Worm (Caenorhabditis elegans): ENCODE data around the gene C16C8.19.
"Not testable (repeated sequence)": the region's sequence is repeated elsewhere in the genome, so short reads cannot be mapped to it uniquely, and the experiment has no call there.

Gene C16C8.19

DNA sequence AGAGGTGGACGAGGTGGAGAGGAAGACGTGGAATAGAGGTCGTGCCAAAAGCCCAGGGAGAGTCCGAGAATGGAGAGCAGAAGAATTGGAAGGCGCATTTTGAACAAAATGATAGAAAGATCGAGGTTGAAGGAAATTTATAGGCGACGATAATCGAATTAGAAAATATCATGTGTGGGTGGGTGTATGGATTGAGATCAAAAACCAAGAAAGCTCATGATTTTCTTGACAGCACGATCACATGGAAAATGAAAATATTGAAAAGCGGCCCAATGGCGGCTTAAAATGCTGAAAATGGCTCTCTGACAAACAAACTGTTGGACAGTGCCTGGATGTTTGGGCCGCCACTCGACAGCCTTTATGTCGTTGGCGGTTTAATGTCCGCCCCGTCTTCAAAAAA is 4.8 kb downstream of the C16C8.19 start, which contains the start of gene C16C8.9:
C16C8.9 (minus strand) TSS at position 101 of the 400 bp plus-strand sequence.
- no peak for TF ChIP-seq sem-2 (GFP tag; optimal IDR thresholded peaks at IDR 0.05)
- TF ChIP-seq unc-62 (GFP tag; optimal IDR thresholded peaks at IDR 0.05), result no peak
- no peak for TF ChIP-seq unc-120 (tag; optimal IDR thresholded peaks at IDR 0.05; ENCODE audit: poor library complexity, severe bottlenecking)
- TF ChIP-seq nhr-2 (tag; optimal IDR thresholded peaks at IDR 0.05), result no peak
- no peak for TF ChIP-seq tbx-8 (GFP tag; optimal IDR thresholded peaks at IDR 0.05)
- no peak for TF ChIP-seq zip-8 (tag; optimal IDR thresholded peaks at IDR 0.05)
- TF ChIP-seq pha-4 (tag; optimal IDR thresholded peaks at IDR 0.05), result no peak
- TF ChIP-seq ceh-39 (tag; optimal IDR thresholded peaks at IDR 0.05), result no peak
- no peak for TF ChIP-seq sptf-1 (tag; optimal IDR thresholded peaks at IDR 0.05)
- no peak for TF ChIP-seq lin-32 (GFP tag; optimal IDR thresholded peaks at IDR 0.05)
- TF ChIP-seq nhr-237 (tag; optimal IDR thresholded peaks at IDR 0.05), result no peak
- TF ChIP-seq unc-39 (tag; optimal IDR thresholded peaks at IDR 0.05), result no peak
- no peak for TF ChIP-seq mls-2 (tag; optimal IDR thresholded peaks at IDR 0.05)
- TF ChIP-seq mab-5 (tag; optimal IDR thresholded peaks at IDR 0.05), result no peak
- no peak for TF ChIP-seq lsy-2 (tag; optimal IDR thresholded peaks at IDR 0.05)
- TF ChIP-seq blmp-1 (tag; optimal IDR thresholded peaks at IDR 0.05), result no peak
- no peak for TF ChIP-seq nhr-28 (tag; optimal IDR thresholded peaks at IDR 0.05)
- TF ChIP-seq cnd-1 (tag; optimal IDR thresholded peaks at IDR 0.05), result no peak

ce11 chrII:3464580-3464979 is 6.3 kb downstream of the C16C8.19 start, which contains the start of gene C16C8.10:
Gene C16C8.10 (minus strand): TSS chrII:3464680.
- not testable (repeated sequence) for TF ChIP-seq zip-8 (tag; optimal IDR thresholded peaks at IDR 0.05); ces-1 (GFP tag; optimal IDR thresholded peaks at IDR 0.05); nhr-12 (tag; optimal IDR thresholded peaks at IDR 0.05)

DNA sequence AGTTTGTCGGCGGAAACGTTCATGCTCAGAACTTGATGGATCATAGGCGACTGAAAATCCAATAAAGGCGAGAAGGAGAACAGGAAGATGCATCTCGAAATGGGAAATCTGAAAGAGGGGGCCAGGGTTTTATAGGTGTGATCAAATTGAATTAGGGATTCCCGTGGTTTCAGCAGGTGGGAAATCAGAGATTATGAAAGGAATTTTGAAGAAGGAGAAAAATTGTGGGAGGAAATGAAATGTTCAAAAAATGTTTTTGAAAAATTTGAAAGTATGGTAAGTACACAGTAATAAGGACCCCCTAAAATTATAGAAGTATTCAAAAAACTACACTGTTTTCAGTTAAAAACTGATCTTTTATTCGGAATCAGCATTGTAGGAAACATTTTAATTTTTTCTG is 12.3 kb downstream of the C16C8.19 start, which contains the start of gene Y49F6B.20:
Y49F6B.20 (minus strand) TSS at position 101 of the 400 bp plus-strand sequence.
- no peak for TF ChIP-seq zip-8 (tag; optimal IDR thresholded peaks at IDR 0.05)
- no peak for TF ChIP-seq drap-1 (GFP tag; optimal IDR thresholded peaks at IDR 0.05)

DNA sequence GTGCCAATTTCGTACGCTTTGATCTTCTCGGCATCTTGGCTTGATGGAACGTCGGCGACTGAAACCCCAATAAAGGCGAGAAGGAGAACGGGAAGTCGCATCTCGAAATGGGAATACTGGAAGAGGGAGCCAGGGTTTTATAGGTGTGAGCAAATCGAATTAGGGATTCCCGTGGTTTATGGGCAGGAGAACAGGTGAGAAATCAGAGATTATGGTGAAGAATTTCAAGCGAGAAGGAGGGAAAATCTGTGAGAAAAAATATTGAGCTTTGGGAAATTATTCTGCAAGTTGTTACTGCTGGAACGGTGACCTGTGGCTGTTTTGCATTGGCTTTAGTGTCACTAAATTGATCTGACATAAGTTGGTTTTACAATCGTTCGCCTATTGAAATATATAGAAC is 13.3 kb downstream of the C16C8.19 start, which contains the start of gene Y49F6B.13:
Y49F6B.13 (minus strand) TSS at position 101 of the 400 bp plus-strand sequence.
- TF ChIP-seq elt-3 (tag; optimal IDR thresholded peaks at IDR 0.05), result no peak
- TF ChIP-seq unc-120 (tag; optimal IDR thresholded peaks at IDR 0.05; ENCODE audit: poor library complexity, severe bottlenecking), result no peak
- TF ChIP-seq unc-62 (GFP tag; optimal IDR thresholded peaks at IDR 0.05), result no peak
- TF ChIP-seq zip-8 (tag; optimal IDR thresholded peaks at IDR 0.05), result no peak
- TF ChIP-seq ceh-43 (GFP tag; optimal IDR thresholded peaks at IDR 0.05), result no peak
- TF ChIP-seq nhr-76 (tag; optimal IDR thresholded peaks at IDR 0.05), result no peak

DNA sequence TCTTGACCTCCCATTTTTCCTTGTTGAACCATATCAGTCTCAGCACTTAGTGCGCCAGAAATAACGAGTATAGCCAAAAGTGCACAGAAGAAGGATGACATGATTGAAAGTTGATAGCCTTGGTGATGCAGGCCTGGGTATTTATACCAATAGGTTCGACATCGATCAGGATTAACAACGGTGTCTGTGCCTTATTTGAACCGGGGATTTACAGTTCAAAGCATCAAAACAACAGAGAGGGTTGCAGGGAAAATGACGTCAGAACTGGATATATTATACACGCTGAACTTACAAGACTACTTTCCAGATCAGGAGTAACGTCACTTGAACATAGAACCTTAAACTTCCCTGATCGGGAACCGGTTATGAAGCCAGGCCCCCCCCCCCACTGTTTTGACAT is 14.0 kb downstream of the C16C8.19 start, which contains the start of gene Y49F6B.12:
Y49F6B.12 (minus strand) TSS at position 101 of the 400 bp plus-strand sequence.
- TF ChIP-seq drap-1 (GFP tag; optimal IDR thresholded peaks at IDR 0.05), result no peak
- no peak for TF ChIP-seq flh-1 (GFP tag; optimal IDR thresholded peaks at IDR 0.05)
- no peak for TF ChIP-seq mep-1 (tag; optimal IDR thresholded peaks at IDR 0.05)
- no peak for TF ChIP-seq sem-2 (GFP tag; optimal IDR thresholded peaks at IDR 0.05)
- no peak for TF ChIP-seq ces-1 (GFP tag; optimal IDR thresholded peaks at IDR 0.05)
- TF ChIP-seq lsy-2 (tag; optimal IDR thresholded peaks at IDR 0.05), result no peak
- no peak for TF ChIP-seq bed-3 (GFP tag; optimal IDR thresholded peaks at IDR 0.05)
- TF ChIP-seq ceh-83 (GFP tag; optimal IDR thresholded peaks at IDR 0.05), result no peak
- no peak for TF ChIP-seq pha-4 (tag; optimal IDR thresholded peaks at IDR 0.05)
- TF ChIP-seq blmp-1 (tag; optimal IDR thresholded peaks at IDR 0.05), result no peak
- no peak for TF ChIP-seq nhr-28 (tag; optimal IDR thresholded peaks at IDR 0.05)
- TF ChIP-seq unc-39 (tag; optimal IDR thresholded peaks at IDR 0.05), result no peak
- no peak for TF ChIP-seq ham-2 (GFP tag; optimal IDR thresholded peaks at IDR 0.05)
- TF ChIP-seq elt-1 (tag; optimal IDR thresholded peaks at IDR 0.05; ENCODE audit: borderline replicate concordance, insufficient read depth), result no peak
- TF ChIP-seq cnd-1 (tag; optimal IDR thresholded peaks at IDR 0.05), result no peak
- TF ChIP-seq unc-120 (tag; optimal IDR thresholded peaks at IDR 0.05; ENCODE audit: poor library complexity, severe bottlenecking), result no peak
- TF ChIP-seq lin-32 (GFP tag; optimal IDR thresholded peaks at IDR 0.05), result no peak
- no peak for TF ChIP-seq mls-2 (tag; optimal IDR thresholded peaks at IDR 0.05)
- no peak for TF ChIP-seq ceh-43 (GFP tag; optimal IDR thresholded peaks at IDR 0.05)

All from whole organism, mixed stage, embryonic.